Fruit fly (Drosophila melanogaster) whole organism, embryonic: Measurements from ENCODE around the gene BORCS6.

Experiments used
- Atf3 ChIP-seq: fragments of 200-800 bp; sonication (Bioruptor generic); optimal IDR thresholded peaks from 3 replicates; lab custom pipeline; 2016; ENCODE audit warnings: missing biosample characterization, missing genetic modification characterization
- Bteb2 ChIP-seq: fragments of 200-800 bp; sonication (Bioruptor generic); optimal IDR thresholded peaks from 2 replicates; lab custom pipeline; 2016; ENCODE audit warnings: missing biosample characterization, missing genetic modification characterization
- CG10274 ChIP-seq: fragments of 200-800 bp; sonication (Bioruptor generic); optimal IDR thresholded peaks from 3 replicates; lab custom pipeline; 2017; ENCODE audit warnings: missing biosample characterization, mild to moderate bottlenecking, missing genetic modification characterization
- CG11560 ChIP-seq: fragments of 200-800 bp; sonication (Bioruptor generic); IDR thresholded peaks from 3 replicates; pipeline ENCODE4 v1.3.6; 2022; ENCODE audit warnings: missing biosample characterization, missing genetic modification characterization
- CG12155 ChIP-seq: fragments of 200-800 bp; sonication (Bioruptor generic); optimal IDR thresholded peaks from 3 replicates; lab custom pipeline; 2016; ENCODE audit warnings: missing biosample characterization, missing genetic modification characterization
- CG14050 ChIP-seq: fragments of 200-800 bp; sonication (Bioruptor generic); IDR thresholded peaks from 3 replicates; pipeline ENCODE4 v1.3.6; 2022; ENCODE audit warnings: missing biosample characterization, missing genetic modification characterization
- CG14667 ChIP-seq: fragments of 200-800 bp; sonication (Bioruptor generic); IDR thresholded peaks from 2 replicates; pipeline ENCODE4 v1.3.6; 2022; ENCODE audit warnings: missing biosample characterization, missing genetic modification characterization
- CG15269 ChIP-seq: fragments of 200-800 bp; sonication (Bioruptor generic); optimal IDR thresholded peaks from 2 replicates; lab custom pipeline; 2018; ENCODE audit warnings: missing biosample characterization, mild to moderate bottlenecking, missing genetic modification characterization, moderate library complexity
- CG15514 ChIP-seq: fragments of 200-800 bp; sonication (Bioruptor generic); optimal IDR thresholded peaks from 3 replicates; lab custom pipeline; 2017; ENCODE audit warnings: missing biosample characterization, missing genetic modification characterization, mild to moderate bottlenecking, moderate library complexity, missing genetic modification reagents
- CG18476 ChIP-seq: fragments of 200-800 bp; sonication (Bioruptor generic); optimal IDR thresholded peaks from 2 replicates; lab custom pipeline; 2016; ENCODE audit warnings: missing biosample characterization, mild to moderate bottlenecking, missing genetic modification characterization
- CG2199 ChIP-seq: fragments of 200-800 bp; sonication (Bioruptor generic); IDR thresholded peaks from 3 replicates; pipeline ENCODE4 v1.3.6; 2022; ENCODE audit warnings: missing biosample characterization, missing genetic modification characterization
- CG2712 ChIP-seq: fragments of 200-800 bp; optimal IDR thresholded peaks from 3 replicates; lab custom pipeline; 2019; ENCODE audit warnings: missing biosample characterization, mild to moderate bottlenecking, missing genetic modification characterization, moderate library complexity
- CG32772 ChIP-seq: fragments of 200-800 bp; sonication (Bioruptor generic); IDR thresholded peaks from 2 replicates; pipeline ENCODE4 v1.3.6; 2022; ENCODE audit warnings: missing biosample characterization, missing genetic modification characterization
- CG3407 ChIP-seq: fragments of 200-800 bp; sonication (Bioruptor generic); optimal IDR thresholded peaks from 2 replicates; lab custom pipeline; 2018; ENCODE audit warnings: missing biosample characterization, mild to moderate bottlenecking, missing genetic modification characterization
- CG4854 ChIP-seq: fragments of 200-800 bp; sonication (Bioruptor generic); optimal IDR thresholded peaks from 2 replicates; lab custom pipeline; 2016; ENCODE audit warnings: missing biosample characterization, missing genetic modification characterization, inconsistent platforms
- CG7271 ChIP-seq: fragments of 200-800 bp; sonication (Bioruptor generic); optimal IDR thresholded peaks from 2 replicates; lab custom pipeline; 2018; ENCODE audit warnings: missing biosample characterization, mild to moderate bottlenecking, missing genetic modification characterization, moderate library complexity
- CG7357 ChIP-seq: fragments of 200-800 bp; sonication (Bioruptor generic); IDR thresholded peaks from 3 replicates; pipeline ENCODE4 v1.3.6; 2022; ENCODE audit warnings: missing biosample characterization, missing genetic modification characterization
- CG8478 ChIP-seq: fragments of >200 bp; optimal IDR thresholded peaks from 2 replicates; lab custom pipeline; 2018
- CTCF ChIP-seq: fragments of 200-800 bp; sonication (Bioruptor generic); optimal IDR thresholded peaks from 2 replicates; lab custom pipeline; 2017; ENCODE audit warnings: missing biosample characterization, mild to moderate bottlenecking, missing genetic modification characterization, moderate library complexity
- Chrac-16 ChIP-seq: fragments of 200-800 bp; sonication (Bioruptor generic); optimal IDR thresholded peaks from 3 replicates; lab custom pipeline; 2016; ENCODE audit warnings: missing biosample characterization, missing genetic modification characterization
- Dip3 ChIP-seq: fragments of 200-800 bp; sonication (Bioruptor generic); optimal IDR thresholded peaks from 3 replicates; lab custom pipeline; 2016; ENCODE audit warnings: missing biosample characterization, missing genetic modification characterization
- Eip74EF ChIP-seq, 2 experiments: fragments of 200-800 bp in 1 of 2; fragments of >200 bp in 1 of 2; sonication (Bioruptor generic) in 1 of 2; optimal IDR thresholded peaks; 2 replicates each; lab custom pipeline; 2017 to 2019; ENCODE audit warnings: missing biosample characterization in 2 of 2, missing genetic modification characterization in 2 of 2, mild to moderate bottlenecking in 1 of 2, moderate library complexity in 1 of 2
- Ets65A ChIP-seq: fragments of 200-800 bp; sonication (Bioruptor generic); peaks from one replicate; lab custom pipeline; 2016; ENCODE audit warnings: missing biosample characterization, missing genetic modification characterization
- Hr39 ChIP-seq: fragments of >200 bp; optimal IDR thresholded peaks from 2 replicates; lab custom pipeline; 2017
- MTF-1 ChIP-seq: fragments of 200-800 bp; sonication (Bioruptor generic); optimal IDR thresholded peaks from 2 replicates; lab custom pipeline; 2018; ENCODE audit warnings: missing biosample characterization, mild to moderate bottlenecking, missing genetic modification characterization, borderline replicate concordance
- Side ChIP-seq: fragments of 200-800 bp; sonication (Bioruptor generic); optimal IDR thresholded peaks from 2 replicates; lab custom pipeline; 2016; ENCODE audit warnings: missing biosample characterization, missing genetic modification characterization
- Sox102F ChIP-seq: fragments of 200-800 bp; sonication (Bioruptor generic); optimal IDR thresholded peaks from 2 replicates; lab custom pipeline; 2018; ENCODE audit warnings: missing biosample characterization, mild to moderate bottlenecking, missing genetic modification characterization, moderate library complexity
- Sry-β ChIP-seq: fragments of 200-800 bp; sonication (Bioruptor generic); optimal IDR thresholded peaks from 2 replicates; lab custom pipeline; 2018; ENCODE audit warnings: missing biosample characterization, mild to moderate bottlenecking, missing genetic modification characterization, moderate library complexity
- Tbp ChIP-seq: fragments of >200 bp; optimal IDR thresholded peaks from 2 replicates; lab custom pipeline; 2018; ENCODE audit warnings: missing biosample characterization, missing genetic modification characterization
- Vsx1 ChIP-seq: fragments of 200-800 bp; sonication (Bioruptor generic); optimal IDR thresholded peaks from 2 replicates; lab custom pipeline; 2017; ENCODE audit warnings: missing biosample characterization, mild to moderate bottlenecking, missing genetic modification characterization, missing genetic modification reagents
- bbx ChIP-seq: fragments of 200-800 bp; sonication (Bioruptor generic); IDR thresholded peaks from 2 replicates; pipeline ENCODE4 v1.3.6; 2022; ENCODE audit warnings: missing biosample characterization, missing genetic modification characterization; ENCODE audit not compliant: partially characterized antibody
- btn ChIP-seq: fragments of 200-800 bp; sonication (Bioruptor generic); optimal IDR thresholded peaks from 2 replicates; lab custom pipeline; 2016; ENCODE audit warnings: missing biosample characterization, missing genetic modification characterization
- cad ChIP-seq: fragments of >200 bp; optimal IDR thresholded peaks from 2 replicates; lab custom pipeline; 2017; ENCODE audit warnings: missing biosample characterization, missing genetic modification characterization
- ci ChIP-seq: fragments of 200-800 bp; sonication (Bioruptor generic); IDR thresholded peaks from 3 replicates; pipeline ENCODE4 v1.3.6; 2022; ENCODE audit warnings: missing biosample characterization, missing genetic modification characterization
- dati ChIP-seq: fragments of 200-800 bp; sonication (Bioruptor generic); IDR thresholded peaks from 2 replicates; pipeline ENCODE4 v1.3.6; 2022; ENCODE audit warnings: missing biosample characterization, missing genetic modification characterization
- dimm ChIP-seq: fragments of 200-800 bp; sonication (Bioruptor generic); IDR thresholded peaks from 2 replicates; pipeline ENCODE4 v1.3.6; 2022; ENCODE audit warnings: missing biosample characterization, missing genetic modification characterization
- dmrt99B ChIP-seq: fragments of 200-800 bp; sonication (Bioruptor generic); optimal IDR thresholded peaks from 2 replicates; lab custom pipeline; 2018; ENCODE audit warnings: missing biosample characterization, mild to moderate bottlenecking, missing genetic modification characterization, moderate library complexity
- ems ChIP-seq: fragments of 200-800 bp; sonication (Bioruptor generic); optimal IDR thresholded peaks from 3 replicates; lab custom pipeline; 2016; ENCODE audit warnings: missing biosample characterization, missing genetic modification characterization
- esg ChIP-seq: fragments of 200-800 bp; sonication (Bioruptor generic); conservative IDR thresholded peaks from 2 replicates; pipeline ENCODE4 v1.3.6; 2022; ENCODE audit warnings: missing biosample characterization, missing genetic modification characterization
- fd102C ChIP-seq: fragments of 200-800 bp; sonication (Bioruptor generic); optimal IDR thresholded peaks from 2 replicates; lab custom pipeline; 2018; ENCODE audit warnings: missing biosample characterization, mild to moderate bottlenecking, missing genetic modification characterization, moderate library complexity
- fru ChIP-seq: fragments of >200 bp; optimal IDR thresholded peaks from 2 replicates; lab custom pipeline; 2017
- jigr1 ChIP-seq: fragments of 200-800 bp; sonication (Bioruptor generic); IDR thresholded peaks from 3 replicates; pipeline ENCODE4 v1.3.6; 2022; ENCODE audit warnings: missing biosample characterization, missing genetic modification characterization
- mam ChIP-seq: fragments of 200-800 bp; sonication (Bioruptor generic); optimal IDR thresholded peaks from 3 replicates; lab custom pipeline; 2016; ENCODE audit warnings: missing biosample characterization, missing genetic modification characterization
- nom ChIP-seq: fragments of 200-800 bp; sonication (Bioruptor generic); optimal IDR thresholded peaks from 2 replicates; lab custom pipeline; 2017; ENCODE audit warnings: missing biosample characterization, missing genetic modification characterization, mild to moderate bottlenecking, moderate library complexity, missing genetic modification reagents
- pho ChIP-seq: fragments of 200-800 bp; sonication (Bioruptor generic); optimal IDR thresholded peaks from 2 replicates; lab custom pipeline; 2016; ENCODE audit warnings: missing biosample characterization, missing genetic modification characterization
- pzg ChIP-seq: fragments of 200-800 bp; sonication (Bioruptor generic); optimal IDR thresholded peaks from 3 replicates; lab custom pipeline; 2018; ENCODE audit warnings: missing biosample characterization, mild to moderate bottlenecking, missing genetic modification characterization, moderate library complexity
- ro ChIP-seq: fragments of 200-800 bp; sonication (Bioruptor generic); IDR thresholded peaks from 2 replicates; pipeline ENCODE4 v1.3.6; 2022; ENCODE audit warnings: missing biosample characterization, missing genetic modification characterization
- shn ChIP-seq: fragments of 200-800 bp; sonication (Bioruptor generic); optimal IDR thresholded peaks from 3 replicates; lab custom pipeline; 2016; ENCODE audit warnings: missing biosample characterization, missing genetic modification characterization
- sug ChIP-seq: fragments of 200-800 bp; optimal IDR thresholded peaks from 2 replicates; lab custom pipeline; 2019; ENCODE audit warnings: missing biosample characterization, mild to moderate bottlenecking, missing genetic modification characterization, moderate library complexity
- usp ChIP-seq: fragments of >200 bp; optimal IDR thresholded peaks from 2 replicates; lab custom pipeline; 2017; ENCODE audit warnings: missing biosample characterization, missing genetic modification characterization
- zen ChIP-seq: fragments of 200-800 bp; sonication (Bioruptor generic); optimal IDR thresholded peaks from 3 replicates; lab custom pipeline; 2018; ENCODE audit warnings: missing biosample characterization, mild to moderate bottlenecking, missing genetic modification characterization, moderate library complexity
- zfh2 ChIP-seq: fragments of 200-800 bp; sonication (Bioruptor generic); optimal IDR thresholded peaks from 2 replicates; lab custom pipeline; 2016; ENCODE audit warnings: missing biosample characterization, missing genetic modification characterization

The BORCS6 gene

DNA sequence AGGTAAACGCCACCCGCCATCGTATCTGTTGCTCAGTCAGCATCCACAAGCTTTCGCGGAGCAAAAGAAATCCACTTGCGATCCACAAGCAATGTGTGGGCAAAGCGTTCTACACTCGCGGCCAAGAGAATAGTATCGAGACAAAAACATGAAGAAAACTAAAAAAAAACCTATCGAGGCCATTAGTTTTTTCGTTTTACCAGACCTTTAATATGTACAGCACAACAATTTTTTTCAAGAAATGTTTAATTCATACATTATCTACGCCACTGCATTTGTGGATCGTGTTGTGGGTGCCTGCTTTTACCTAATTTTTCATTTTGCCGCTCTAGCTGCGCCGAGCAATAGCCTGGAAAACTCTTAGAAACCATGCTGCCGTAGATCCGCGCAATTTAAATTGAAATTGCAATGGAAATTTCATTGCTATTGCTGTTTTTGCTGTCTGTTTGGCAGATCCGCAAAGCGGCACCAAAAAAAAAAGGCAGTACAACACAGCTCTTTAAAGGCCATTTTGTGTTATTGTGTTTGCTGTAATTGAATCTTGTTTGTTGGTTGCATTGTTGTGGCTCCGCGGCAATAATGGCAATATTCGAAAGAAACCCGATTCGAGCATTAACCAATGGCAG, 22.5 kb downstream of the BORCS6 start (continued):
- TF ChIP-seq mam (GFP tag; lab: Kevin White, UChicago) (peak; percentile 24), CG3407 (GFP tag; lab: Kevin White, UChicago) (peak; percentile 6), shn (no peak), Bteb2 (GFP tag; lab: Kevin White, UChicago) (peak; percentile 7), btn (GFP tag; lab: Kevin White, UChicago) (peak; percentile 18), bbx (GFP tag; lab: Robert Waterston, UW) (no peak), cad (GFP tag; lab: Kevin White, UChicago) (no peak), CG11560 (tag; lab: Robert Waterston, UW) (no peak), dmrt99B (tag; lab: Kevin White, UChicago) (peak; percentile 79), CG4854 (GFP tag; lab: Kevin White, UChicago) (peak; percentile 50), Sry-β (GFP tag; lab: Kevin White, UChicago) (no peak), CG7357 (GFP tag; lab: Robert Waterston, UW) (0 out of 3 replicates have a peak, but pooled peaks have one; percentile 43), ci (peak; percentile 90), dimm (peak; percentile 39; the same call in 1 of the 2 replicates), CG7271 (tag; lab: Kevin White, UChicago) (no peak), sug (tag; lab: Kevin White, UChicago) (no peak), Tbp (GFP tag; lab: Kevin White, UChicago) (no peak), CG14050 (0 out of 3 replicates have a peak, but pooled peaks have one; percentile 30), nom (GFP tag; lab: Kevin White, UChicago) (no peak), fru (lab: Kevin White, UChicago) (no peak), MTF-1 (no peak), Hr39 (no peak), Vsx1 (GFP tag; lab: Kevin White, UChicago) (no peak), ems (GFP tag; lab: Kevin White, UChicago) (peak; percentile 12), Dip3 (no peak), Side (peak; percentile 64), pho (GFP tag; lab: Kevin White, UChicago) (no peak), esg (peak; percentile 51), dati (GFP tag; lab: Robert Waterston, UW) (no peak), Eip74EF (GFP tag; optimal IDR thresholded peaks at IDR 0.05; lab: Kevin White, UChicago) (peak in 1 of 2 experiments; percentile 78), CG15269 (tag; lab: Kevin White, UChicago) (peak; percentile 68), CG10274 (GFP tag; lab: Kevin White, UChicago) (no peak), usp (no peak), CG15514 (GFP tag; lab: Kevin White, UChicago) (peak; percentile 23), Chrac-16 (peak; percentile 20), jigr1 (no peak), CG14667 (GFP tag; lab: Robert Waterston, UW) (peak; percentile 62; the same call in 1 of the 2 replicates), CG2199 (GFP tag; lab: Robert Waterston, UW) (peak; percentile 82; the same call in 2 of the 3 replicates), CG18476 (GFP tag; lab: Kevin White, UChicago) (peak; percentile 34), Atf3 (GFP tag; lab: Kevin White, UChicago) (no peak), CG2712 (tag; lab: Kevin White, UChicago) (peak; percentile 72), CG32772 (GFP tag; lab: Robert Waterston, UW) (peak; percentile 74), zfh2 (no peak), Ets65A (GFP tag; lab: Kevin White, UChicago) (peak; percentile 93), CG12155 (GFP tag; lab: Kevin White, UChicago) (no peak), CG8478 (lab: Kevin White, UChicago) (no peak), ro (GFP tag; lab: Robert Waterston, UW) (no peak), CTCF (GFP tag; lab: Kevin White, UChicago) (peak; percentile 41), Sox102F (GFP tag; lab: Kevin White, UChicago) (peak; percentile 82), fd102C (GFP tag; lab: Kevin White, UChicago) (no peak), zen (tag; lab: Kevin White, UChicago) (peak; percentile 33), pzg (GFP tag; lab: Kevin White, UChicago) (no peak)
